Fruit fly (Drosophila melanogaster) whole organism, embryonic: ENCODE measurements around the gene CG13829.

Source experiments
- BtbVII ChIP-seq: fragments of 200-800 bp; sonication (Bioruptor generic); optimal IDR thresholded peaks from 3 replicates; lab custom pipeline; 2017; ENCODE audit warnings: missing biosample characterization, mild to moderate bottlenecking, missing genetic modification characterization
- CG10147 ChIP-seq: fragments of 200-800 bp; sonication (Bioruptor generic); optimal IDR thresholded peaks from 2 replicates; lab custom pipeline; 2019; ENCODE audit warnings: missing biosample characterization, mild to moderate bottlenecking, missing genetic modification characterization, moderate library complexity
- CG12104 ChIP-seq: fragments of 200-800 bp; sonication (Bioruptor generic); optimal IDR thresholded peaks from 3 replicates; lab custom pipeline; 2016; ENCODE audit warnings: missing biosample characterization, missing genetic modification characterization
- CG1233 ChIP-seq: fragments of 200-800 bp; sonication (Bioruptor generic); optimal IDR thresholded peaks from 4 replicates; lab custom pipeline; 2018; ENCODE audit warnings: missing biosample characterization, mild to moderate bottlenecking, missing genetic modification characterization
- CG12942 ChIP-seq: fragments of 200-800 bp; sonication (Bioruptor generic); optimal IDR thresholded peaks from 3 replicates; lab custom pipeline; 2016; ENCODE audit warnings: missing biosample characterization, missing genetic modification characterization
- CG13624 ChIP-seq: fragments of 200-800 bp; sonication (Bioruptor generic); optimal IDR thresholded peaks from 2 replicates; lab custom pipeline; 2016; ENCODE audit warnings: missing biosample characterization, missing genetic modification characterization
- CG14014 ChIP-seq: fragments of 200-800 bp; sonication (Bioruptor generic); IDR thresholded peaks from 2 replicates; pipeline ENCODE4 v1.3.6; 2022; ENCODE audit warnings: missing biosample characterization, missing genetic modification characterization
- CG14667 ChIP-seq: fragments of 200-800 bp; sonication (Bioruptor generic); IDR thresholded peaks from 2 replicates; pipeline ENCODE4 v1.3.6; 2022; ENCODE audit warnings: missing biosample characterization, missing genetic modification characterization
- CG17385 ChIP-seq: fragments of 200-800 bp; sonication (Bioruptor generic); optimal IDR thresholded peaks from 3 replicates; lab custom pipeline; 2018; ENCODE audit warnings: missing biosample characterization, mild to moderate bottlenecking, missing genetic modification characterization
- CG17612 ChIP-seq: fragments of 200-800 bp; sonication (Bioruptor generic); IDR thresholded peaks from 2 replicates; pipeline ENCODE4 v1.3.6; 2022; ENCODE audit warnings: missing biosample characterization, missing genetic modification characterization
- CG18476 ChIP-seq: fragments of 200-800 bp; sonication (Bioruptor generic); optimal IDR thresholded peaks from 2 replicates; lab custom pipeline; 2016; ENCODE audit warnings: missing biosample characterization, mild to moderate bottlenecking, missing genetic modification characterization
- CG18619 ChIP-seq: fragments of 200-800 bp; sonication (Bioruptor generic); optimal IDR thresholded peaks from 3 replicates; lab custom pipeline; 2017; ENCODE audit warnings: missing biosample characterization, mild to moderate bottlenecking, missing genetic modification characterization
- CG2120 ChIP-seq: fragments of 200-800 bp; sonication (Bioruptor generic); optimal IDR thresholded peaks from 3 replicates; lab custom pipeline; 2016; ENCODE audit warnings: missing biosample characterization, missing genetic modification characterization
- CG4282 ChIP-seq: fragments of 200-800 bp; sonication (Bioruptor generic); optimal IDR thresholded peaks from 2 replicates; lab custom pipeline; 2016; ENCODE audit warnings: missing biosample characterization, missing genetic modification characterization
- CG4854 ChIP-seq: fragments of 200-800 bp; sonication (Bioruptor generic); optimal IDR thresholded peaks from 2 replicates; lab custom pipeline; 2016; ENCODE audit warnings: missing biosample characterization, missing genetic modification characterization, inconsistent platforms
- CG7556 ChIP-seq: fragments of 200-800 bp; sonication (Bioruptor generic); optimal IDR thresholded peaks from 2 replicates; lab custom pipeline; 2017; ENCODE audit warnings: missing biosample characterization, mild to moderate bottlenecking, missing genetic modification characterization
- CG9215 ChIP-seq: fragments of 200-800 bp; sonication (Bioruptor generic); IDR thresholded peaks from 2 replicates; pipeline ENCODE4 v1.3.6; 2022; ENCODE audit warnings: missing biosample characterization, missing genetic modification characterization
- D19A ChIP-seq: fragments of 200-800 bp; optimal IDR thresholded peaks from 3 replicates; lab custom pipeline; 2019; ENCODE audit warnings: missing biosample characterization, mild to moderate bottlenecking, missing genetic modification characterization, moderate library complexity
- Deaf1 ChIP-seq: fragments of 200-800 bp; optimal IDR thresholded peaks from 3 replicates; lab custom pipeline; 2019; ENCODE audit warnings: missing biosample characterization, mild to moderate bottlenecking, missing genetic modification characterization, moderate library complexity
- Dip2 ChIP-seq: fragments of 200-800 bp; sonication (Bioruptor generic); IDR thresholded peaks from 2 replicates; pipeline ENCODE4 v1.3.6; 2022; ENCODE audit warnings: missing biosample characterization, missing genetic modification characterization
- Dp ChIP-seq: fragments of 200-800 bp; sonication (Bioruptor generic); optimal IDR thresholded peaks from 2 replicates; lab custom pipeline; 2018; ENCODE audit warnings: missing biosample characterization, mild to moderate bottlenecking, missing genetic modification characterization, moderate library complexity
- Fer1 ChIP-seq: fragments of 200-800 bp; sonication (Bioruptor generic); optimal IDR thresholded peaks from 2 replicates; lab custom pipeline; 2017; ENCODE audit warnings: missing biosample characterization, mild to moderate bottlenecking, missing genetic modification characterization
- Gsc ChIP-seq: fragments of 200-800 bp; sonication (Bioruptor generic); IDR thresholded peaks from 2 replicates; pipeline ENCODE4 v1.3.6; 2022; ENCODE audit warnings: missing biosample characterization, missing genetic modification characterization
- Oaz ChIP-seq: fragments of 200-800 bp; sonication (Bioruptor generic); IDR thresholded peaks from 2 replicates; pipeline ENCODE4 v1.3.6; 2022; ENCODE audit warnings: missing biosample characterization, missing genetic modification characterization
- Ptx1 ChIP-seq: fragments of 200-800 bp; sonication (Bioruptor generic); IDR thresholded peaks from 2 replicates; pipeline ENCODE4 v1.3.6; 2022; ENCODE audit warnings: missing biosample characterization, missing genetic modification characterization
- Scr ChIP-seq: fragments of 200-800 bp; sonication (Bioruptor generic); IDR thresholded peaks from 2 replicates; pipeline ENCODE4 v1.3.6; 2022; ENCODE audit warnings: missing biosample characterization, missing genetic modification characterization; ENCODE audit not compliant: partially characterized antibody
- Six4 ChIP-seq: fragments of 200-800 bp; sonication (Bioruptor generic); optimal IDR thresholded peaks from 2 replicates; lab custom pipeline; 2016; ENCODE audit warnings: missing biosample characterization, missing genetic modification characterization
- Spps ChIP-seq: fragments of 200-800 bp; sonication (Bioruptor generic); optimal IDR thresholded peaks from 2 replicates; lab custom pipeline; 2018; ENCODE audit warnings: missing biosample characterization, mild to moderate bottlenecking, missing genetic modification characterization
- Ssrp ChIP-seq: fragments of 200-800 bp; sonication (Bioruptor generic); optimal IDR thresholded peaks from 2 replicates; lab custom pipeline; 2018; ENCODE audit warnings: missing biosample characterization, mild to moderate bottlenecking, missing genetic modification characterization, moderate library complexity
- TFAM ChIP-seq: fragments of 200-800 bp; sonication (Bioruptor generic); optimal IDR thresholded peaks from 2 replicates; lab custom pipeline; 2017; ENCODE audit warnings: missing biosample characterization, missing genetic modification characterization, inconsistent platforms
- al ChIP-seq: fragments of 200-800 bp; sonication (Bioruptor generic); IDR thresholded peaks from 2 replicates; pipeline ENCODE4 v1.3.6; 2022; ENCODE audit warnings: missing biosample characterization, missing genetic modification characterization
- bowl ChIP-seq: fragments of 200-800 bp; sonication (Bioruptor generic); IDR thresholded peaks from 2 replicates; pipeline ENCODE4 v1.3.6; 2022; ENCODE audit warnings: missing biosample characterization, missing genetic modification characterization
- br ChIP-seq: fragments of >200 bp; optimal IDR thresholded peaks from 2 replicates; lab custom pipeline; 2017
- dan ChIP-seq: fragments of 200-800 bp; sonication (Bioruptor generic); IDR thresholded peaks from 2 replicates; pipeline ENCODE4 v1.3.6; 2022; ENCODE audit warnings: missing biosample characterization, missing genetic modification characterization
- gro ChIP-seq: fragments of 200-800 bp; sonication (Bioruptor generic); optimal IDR thresholded peaks from 2 replicates; lab custom pipeline; 2016; ENCODE audit warnings: missing biosample characterization, missing genetic modification characterization
- lab ChIP-seq: fragments of 200-800 bp; sonication (Bioruptor generic); optimal IDR thresholded peaks from 3 replicates; lab custom pipeline; 2017; ENCODE audit warnings: missing biosample characterization, missing genetic modification characterization, mild to moderate bottlenecking, moderate library complexity, missing genetic modification reagents
- maf-S ChIP-seq: fragments of 200-800 bp; sonication (Bioruptor generic); optimal IDR thresholded peaks from 2 replicates; lab custom pipeline; 2016; ENCODE audit warnings: missing biosample characterization, missing genetic modification characterization
- mirr ChIP-seq: fragments of 200-800 bp; sonication (Bioruptor generic); optimal IDR thresholded peaks from 3 replicates; lab custom pipeline; 2018; ENCODE audit warnings: missing biosample characterization, mild to moderate bottlenecking, missing genetic modification characterization
- nmo ChIP-seq: fragments of 200-800 bp; sonication (Bioruptor generic); optimal IDR thresholded peaks from 2 replicates; lab custom pipeline; 2018; ENCODE audit warnings: missing biosample characterization, mild to moderate bottlenecking, missing genetic modification characterization, moderate library complexity
- p53 ChIP-seq: fragments of 200-800 bp; sonication (Bioruptor generic); optimal IDR thresholded peaks from 2 replicates; lab custom pipeline; 2016; ENCODE audit warnings: missing biosample characterization, missing genetic modification characterization
- phol ChIP-seq: fragments of 200-800 bp; sonication (Bioruptor generic); optimal IDR thresholded peaks from 3 replicates; lab custom pipeline; 2018; ENCODE audit warnings: missing biosample characterization, mild to moderate bottlenecking, missing genetic modification characterization, moderate library complexity
- prd ChIP-seq, 3 experiments: fragments of >200 bp in 2 of 3; fragments of 200-800 bp in 1 of 3; sonication (Bioruptor generic) in 1 of 3; optimal IDR thresholded peaks in 2 of 3; IDR thresholded peaks in 1 of 3; 2 replicates in 2 of 3; 3 replicates in 1 of 3; pipeline versions ENCODE4 v1.3.6 to Lab custom; 2017 to 2022; ENCODE audit warnings: missing biosample characterization in 1 of 3, missing genetic modification characterization in 1 of 3
- pros ChIP-seq: fragments of 200-800 bp; sonication (Bioruptor generic); optimal IDR thresholded peaks from 3 replicates; lab custom pipeline; 2019; ENCODE audit warnings: missing biosample characterization, mild to moderate bottlenecking, missing genetic modification characterization, moderate library complexity
- pum ChIP-seq: fragments of 200-800 bp; sonication (Bioruptor generic); optimal IDR thresholded peaks from 2 replicates; lab custom pipeline; 2016; ENCODE audit warnings: missing biosample characterization, missing genetic modification characterization
- pzg ChIP-seq: fragments of 200-800 bp; sonication (Bioruptor generic); optimal IDR thresholded peaks from 3 replicates; lab custom pipeline; 2018; ENCODE audit warnings: missing biosample characterization, mild to moderate bottlenecking, missing genetic modification characterization, moderate library complexity
- row ChIP-seq: fragments of 200-800 bp; sonication (Bioruptor generic); IDR thresholded peaks from 3 replicates; pipeline ENCODE4 v1.3.6; 2022; ENCODE audit warnings: missing biosample characterization, missing genetic modification characterization
- so ChIP-seq: fragments of 200-800 bp; sonication (Bioruptor generic); IDR thresholded peaks from 3 replicates; pipeline ENCODE4 v1.3.6; 2022; ENCODE audit warnings: missing biosample characterization, missing genetic modification characterization
- ttk ChIP-seq: fragments of 200-800 bp; sonication (Bioruptor generic); IDR thresholded peaks from 2 replicates; pipeline ENCODE4 v2.1.2; 2022; ENCODE audit warnings: missing biosample characterization, missing genetic modification characterization
- zen2 ChIP-seq: fragments of 200-800 bp; sonication (Bioruptor generic); IDR thresholded peaks from 3 replicates; pipeline ENCODE4 v1.3.6; 2022; ENCODE audit warnings: missing biosample characterization, missing genetic modification characterization; ENCODE audit not compliant: partially characterized antibody
- zfh1 ChIP-seq: fragments of 200-800 bp; sonication (Bioruptor generic); IDR thresholded peaks from 3 replicates; pipeline ENCODE4 v1.3.6; 2022; ENCODE audit warnings: missing biosample characterization, missing genetic modification characterization

CG13829 gene

DNA sequence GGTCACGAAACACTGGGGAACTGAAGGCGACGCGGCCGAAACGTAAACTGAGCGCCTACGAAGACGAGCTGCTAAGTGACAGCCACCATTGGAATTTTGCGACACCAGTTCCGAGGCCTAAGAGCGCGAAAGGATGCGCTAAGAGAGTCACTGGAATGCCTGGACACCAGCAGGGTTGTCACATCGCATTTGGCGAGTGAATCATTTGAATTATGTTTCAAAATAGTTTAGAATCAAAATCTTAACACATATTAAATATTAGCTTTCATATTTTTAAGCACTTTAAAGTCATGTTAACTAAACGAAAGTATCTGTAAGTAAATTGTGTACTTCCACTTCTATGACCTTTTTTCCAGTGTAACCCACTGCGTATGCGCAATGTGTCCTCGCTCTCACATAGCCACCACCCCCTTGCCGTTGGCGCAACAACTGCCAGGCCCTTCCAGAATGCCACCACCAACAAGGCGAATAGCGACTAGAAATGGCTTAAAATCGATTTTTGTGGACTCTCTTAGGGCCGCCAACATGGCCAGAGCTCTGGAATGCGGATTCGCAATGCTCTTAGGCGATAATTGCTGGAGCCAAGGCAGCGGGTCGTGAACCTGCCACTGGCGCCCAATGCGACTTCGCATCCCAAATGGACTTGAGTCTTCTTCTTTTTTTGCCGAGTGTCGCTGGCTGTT lies 48.3 kb downstream of the CG13829 start, which contains the start of gene Cow (continued):
- TF ChIP-seq Oaz (GFP tag; lab: Robert Waterston, UW) (0 out of 2 replicates have a peak, but pooled peaks have one; percentile 38), Spps (tag; lab: Kevin White, UChicago) (no peak), so (GFP tag; lab: Robert Waterston, UW) (peak; percentile 70; the same call in 1 of the 3 replicates), CG1233 (GFP tag; lab: Kevin White, UChicago) (no peak), D19A (tag; lab: Kevin White, UChicago) (peak; percentile 17), ttk (GFP tag; lab: Robert Waterston, UW) (peak; percentile 66), Dip2 (GFP tag; lab: Robert Waterston, UW) (no peak), pum (GFP tag; lab: Kevin White, UChicago) (peak; percentile 46), maf-S (no peak), BtbVII (GFP tag; lab: Kevin White, UChicago) (peak; percentile 35), CG4854 (GFP tag; lab: Kevin White, UChicago) (no peak), CG12942 (GFP tag; lab: Kevin White, UChicago) (peak; percentile 28), phol (tag; lab: Kevin White, UChicago) (peak; percentile 52), CG18476 (peak; percentile 51), Gsc (GFP tag; lab: Robert Waterston, UW) (no peak), zen2 (GFP tag; lab: Robert Waterston, UW) (no peak), CG18619 (GFP tag; lab: Kevin White, UChicago) (peak; percentile 62), Ptx1 (GFP tag; lab: Robert Waterston, UW) (peak; percentile 72), pzg (peak; percentile 4), bowl (GFP tag; lab: Robert Waterston, UW) (no peak), CG12104 (GFP tag; lab: Kevin White, UChicago) (peak; percentile 24), prd (optimal IDR thresholded peaks at IDR 0.05; lab: Kevin White, UChicago) (no peak), prd (GFP tag; IDR thresholded peaks at IDR 0.05; lab: Robert Waterston, UW) (peak; percentile 75), gro (GFP tag; lab: Kevin White, UChicago) (peak; percentile 64), CG17385 (GFP tag; lab: Kevin White, UChicago) (peak; percentile 51), p53 (GFP tag; lab: Kevin White, UChicago) (no peak), br (lab: Kevin White, UChicago) (no peak), CG14667 (GFP tag; lab: Robert Waterston, UW) (peak; percentile 51; the same call in 1 of the 2 replicates), pros (GFP tag; lab: Kevin White, UChicago) (no peak), al (GFP tag; lab: Robert Waterston, UW) (peak; percentile 43; the same call in 1 of the 2 replicates), TFAM (GFP tag; lab: Kevin White, UChicago) (no peak), CG9215 (GFP tag; lab: Robert Waterston, UW) (peak; percentile 69), Scr (GFP tag; lab: Robert Waterston, UW) (no peak), Dp (GFP tag; lab: Kevin White, UChicago) (no peak), Ssrp (peak; percentile 27), lab (GFP tag; lab: Kevin White, UChicago) (peak; percentile 90), CG4282 (peak; percentile 20), Six4 (GFP tag; lab: Kevin White, UChicago) (peak; percentile 20)

DNA sequence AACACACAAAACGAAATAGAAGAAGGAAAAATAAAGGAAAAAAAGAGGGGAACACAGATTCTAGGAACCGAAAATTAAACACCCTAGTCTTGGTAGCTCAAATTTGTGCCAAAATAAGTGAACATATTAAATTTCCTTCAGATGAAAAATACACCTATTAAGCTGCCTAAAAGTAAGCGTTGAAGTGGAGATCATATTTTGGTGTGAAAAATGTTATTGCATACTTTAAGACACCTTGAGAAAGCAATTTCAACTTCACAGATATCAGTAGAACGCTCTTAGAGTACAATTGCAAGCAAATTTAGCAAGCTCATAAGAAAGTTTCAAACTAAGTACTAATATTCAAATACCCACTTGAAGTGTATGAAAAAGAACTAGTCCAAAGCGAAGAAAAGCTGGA lies 50.4 kb downstream of the CG13829 start:
- TF ChIP-seq CG2120 (GFP tag; lab: Kevin White, UChicago): peak; percentile 48
- TF ChIP-seq dan (GFP tag; lab: Robert Waterston, UW): no peak
- no peak for TF ChIP-seq CG14014 (GFP tag; lab: Robert Waterston, UW)
- TF ChIP-seq CG7556 (GFP tag; lab: Kevin White, UChicago): peak; percentile 29
- peak; percentile 43 for TF ChIP-seq BtbVII (GFP tag; lab: Kevin White, UChicago)
- TF ChIP-seq Fer1 (GFP tag; lab: Kevin White, UChicago): peak; percentile 40
- TF ChIP-seq Deaf1 (tag; lab: Kevin White, UChicago): no peak
- TF ChIP-seq nmo (GFP tag; lab: Kevin White, UChicago): peak; percentile 19
- peak; percentile 59 for TF ChIP-seq CG13624
- TF ChIP-seq zfh1 (GFP tag; lab: Robert Waterston, UW): no peak
- TF ChIP-seq CG10147 (GFP tag; lab: Kevin White, UChicago): peak; percentile 66
- TF ChIP-seq row (GFP tag; lab: Robert Waterston, UW): peak; percentile 49; the same call in 2 of the 3 replicates
- TF ChIP-seq CG17612 (GFP tag; lab: Robert Waterston, UW): 0 out of 2 replicates have a peak, but pooled peaks have one; percentile 32
- TF ChIP-seq mirr (GFP tag; lab: Kevin White, UChicago): no peak
